Fruit fly (Drosophila melanogaster): ENCODE results near the gene CG11841.

CG11841 gene

dm6 chr3R:29068430-29069207 lies 17.8 kb downstream of the CG11841 start (continued):
- TF ChIP-seq Hmx (GFP tag; optimal IDR thresholded peaks at IDR 0.05) (no peak), onecut (GFP tag; IDR thresholded peaks at IDR 0.05) (peak; percentile 53), jigr1 (GFP tag; IDR thresholded peaks at IDR 0.05) (no peak), Mad (GFP tag; optimal IDR thresholded peaks at IDR 0.05) (no peak), CG31441 (GFP tag; IDR thresholded peaks at IDR 0.05) (peak; percentile 32; the same call in 1 of the 2 replicates), MTF-1 (GFP tag; optimal IDR thresholded peaks at IDR 0.05; ENCODE audit: borderline replicate concordance) (no peak), Mes4 (GFP tag; optimal IDR thresholded peaks at IDR 0.05) (no peak), B-H2 (GFP tag; optimal IDR thresholded peaks at IDR 0.05) (no peak), CG3065 (GFP tag; optimal IDR thresholded peaks at IDR 0.05) (no peak), disco-r (GFP tag; optimal IDR thresholded peaks at IDR 0.05) (no peak), CG17802 (tag; optimal IDR thresholded peaks at IDR 0.05) (no peak), CG17359 (tag; optimal IDR thresholded peaks at IDR 0.05) (peak; percentile 32), mld (GFP tag; IDR thresholded peaks at IDR 0.05; ENCODE audit: partially characterized antibody) (no peak), ken (GFP tag; IDR thresholded peaks at IDR 0.05) (no peak), CG17912 (GFP tag; optimal IDR thresholded peaks at IDR 0.05) (no peak), slou (GFP tag; optimal IDR thresholded peaks at IDR 0.05) (no peak), unc-4 (GFP tag; IDR thresholded peaks at IDR 0.05; ENCODE audit: partially characterized antibody) (no peak), kay (GFP tag; optimal IDR thresholded peaks at IDR 0.05) (no peak), insv (GFP tag; optimal IDR thresholded peaks at IDR 0.05) (no peak), Ada2b (GFP tag; IDR thresholded peaks at IDR 0.05) (peak; percentile 50), Kr (GFP tag; optimal IDR thresholded peaks at IDR 0.05) (no peak), CG8281 (tag; optimal IDR thresholded peaks at IDR 0.05) (peak; percentile 17), sc (optimal IDR thresholded peaks at IDR 0.05) (no peak), sc (GFP tag; optimal IDR thresholded peaks at IDR 0.05) (no peak), br (optimal IDR thresholded peaks at IDR 0.05) (no peak), Nf-YA (GFP tag; IDR thresholded peaks at IDR 0.05) (no peak), CG3995 (GFP tag; optimal IDR thresholded peaks at IDR 0.05) (no peak), CG12071 (GFP tag; optimal IDR thresholded peaks at IDR 0.05) (peak; percentile 31), tx (GFP tag; optimal IDR thresholded peaks at IDR 0.05) (peak; percentile 29), Eip74EF (GFP tag; optimal IDR thresholded peaks at IDR 0.05) (no peak), CG6175 (GFP tag; IDR thresholded peaks at IDR 0.05) (no peak), Taf1 (GFP tag; IDR thresholded peaks at IDR 0.05) (0 out of 2 replicates have a peak, but pooled peaks have one; percentile 15), hth (optimal IDR thresholded peaks at IDR 0.05) (no peak), CG13775 (GFP tag; optimal IDR thresholded peaks at IDR 0.05) (peak; percentile 31), CG3847 (GFP tag; IDR thresholded peaks at IDR 0.05) (0 out of 2 replicates have a peak, but pooled peaks have one; percentile 13), CG10147 (GFP tag; optimal IDR thresholded peaks at IDR 0.05) (no peak), oc (tag; optimal IDR thresholded peaks at IDR 0.05) (no peak), CG13123 (GFP tag; optimal IDR thresholded peaks at IDR 0.05) (no peak), CG1792 (GFP tag; optimal IDR thresholded peaks at IDR 0.05) (no peak), CG16813 (GFP tag; IDR thresholded peaks at IDR 0.05; ENCODE audit: partially characterized antibody) (no peak), tna (GFP tag; IDR thresholded peaks at IDR 0.05; ENCODE audit: partially characterized antibody) (no peak), her (GFP tag; optimal IDR thresholded peaks at IDR 0.05) (peak; percentile 3), ash1 (GFP tag; optimal IDR thresholded peaks at IDR 0.05) (no peak), Gsc (GFP tag; IDR thresholded peaks at IDR 0.05) (no peak), Asciz (GFP tag; optimal IDR thresholded peaks at IDR 0.05) (no peak), phol (tag; optimal IDR thresholded peaks at IDR 0.05) (peak; percentile 39), Opbp (GFP tag; IDR thresholded peaks at IDR 0.05; ENCODE audit: partially characterized antibody) (no peak), Hand (GFP tag; optimal IDR thresholded peaks at IDR 0.05) (peak; percentile 22), lov (optimal IDR thresholded peaks at IDR 0.05) (no peak), lov (GFP tag; IDR thresholded peaks at IDR 0.05) (no peak)
